Worm (Caenorhabditis elegans) whole organism, young adult: ENCODE data around the gene F47E1.20.

Experiments used
- B0019.2 ChIP-seq: fragments of 200-800 bp; sonication (Bioruptor generic); conservative IDR thresholded peaks from 2 replicates; pipeline ENCODE4 v1.3.6; 2022; ENCODE audit warnings: missing genetic modification reagents, missing genetic modification characterization, missing compliant biosample characterization
- B0035.1 ChIP-seq: sonication (generic microtip); optimal IDR thresholded peaks from 2 replicates; lab custom pipeline; 2016; ENCODE audit warnings: missing genetic modification characterization, mild to moderate bottlenecking, missing compliant biosample characterization, missing genotype, missing genetic modification reagents
- B0261.1 ChIP-seq: sonication (generic microtip); optimal IDR thresholded peaks from 2 replicates; lab custom pipeline; 2016; ENCODE audit warnings: mild to moderate bottlenecking, missing genetic modification characterization, moderate library complexity, missing compliant biosample characterization
- C17E4.6 ChIP-seq: fragments of 200-800 bp; sonication (Bioruptor generic); IDR thresholded peaks from 2 replicates; pipeline ENCODE4 v1.3.6; 2022; ENCODE audit warnings: missing genetic modification reagents, missing genetic modification characterization, missing compliant biosample characterization
- D2030.7 ChIP-seq: fragments of 200-800 bp; sonication (Bioruptor generic); IDR thresholded peaks from 2 replicates; pipeline ENCODE4 v1.3.6; 2022; ENCODE audit warnings: missing genetic modification reagents, missing genetic modification characterization, missing compliant biosample characterization
- F22D6.2 ChIP-seq: sonication (generic microtip); optimal IDR thresholded peaks from 2 replicates; lab custom pipeline; 2016; ENCODE audit warnings: mild to moderate bottlenecking, missing genetic modification characterization, missing compliant biosample characterization
- F23B12.7 ChIP-seq: sonication (generic microtip); optimal IDR thresholded peaks from 2 replicates; lab custom pipeline; 2017; ENCODE audit warnings: missing genetic modification characterization, mild to moderate bottlenecking, missing compliant biosample characterization, antibody characterized with exemption, moderate library complexity; ENCODE audit not compliant: insufficient read depth
- F39B2.1 ChIP-seq: fragments of 200-800 bp; sonication (Bioruptor generic); IDR thresholded peaks from 2 replicates; pipeline ENCODE4 v1.3.6; 2022; ENCODE audit warnings: missing genetic modification reagents, missing genetic modification characterization, missing compliant biosample characterization
- F57A8.1 ChIP-seq: fragments of 200-800 bp; sonication (Bioruptor generic); optimal IDR thresholded peaks from 2 replicates; lab custom pipeline; 2018; ENCODE audit warnings: mild to moderate bottlenecking, missing genetic modification characterization, moderate library complexity, missing compliant biosample characterization
- K11D2.4 ChIP-seq: fragments of 200-800 bp; sonication (Bioruptor generic); IDR thresholded peaks from 2 replicates; pipeline ENCODE4 v1.3.6; 2022; ENCODE audit warnings: missing genetic modification reagents, missing genetic modification characterization, missing compliant biosample characterization
- Y53F4B.3 ChIP-seq: fragments of 200-800 bp; sonication (Bioruptor generic); IDR thresholded peaks from 2 replicates; pipeline ENCODE4 v1.3.6; 2022; ENCODE audit warnings: missing genetic modification reagents, missing genetic modification characterization, missing compliant biosample characterization
- Y56A3A.18 ChIP-seq: fragments of 200-800 bp; sonication (Bioruptor generic); IDR thresholded peaks from 2 replicates; pipeline ENCODE4 v1.3.6; 2022; ENCODE audit warnings: missing genetic modification reagents, missing genetic modification characterization, missing compliant biosample characterization
- Y67H2A.10 ChIP-seq: fragments of 200-800 bp; sonication (Bioruptor generic); conservative IDR thresholded peaks from 2 replicates; pipeline ENCODE4 v1.3.6; 2022; ENCODE audit warnings: missing genetic modification reagents, missing genetic modification characterization, missing compliant biosample characterization
- Y79H2A.3 ChIP-seq: fragments of 200-800 bp; sonication (Bioruptor generic); conservative IDR thresholded peaks from 2 replicates; pipeline ENCODE4 v1.3.6; 2022; ENCODE audit warnings: missing genetic modification reagents, missing genetic modification characterization, missing compliant biosample characterization
- Y95B8A.8 ChIP-seq: fragments of 200-800 bp; sonication (Bioruptor generic); IDR thresholded peaks from 2 replicates; pipeline ENCODE4 v1.3.6; 2022; ENCODE audit warnings: missing genetic modification reagents, missing genetic modification characterization, missing compliant biosample characterization
- athp-1 ChIP-seq: sonication (generic microtip); optimal IDR thresholded peaks from 2 replicates; lab custom pipeline; 2017; ENCODE audit warnings: mild to moderate bottlenecking, missing genetic modification characterization, missing compliant biosample characterization
- bed-1 ChIP-seq: fragments of 200-800 bp; sonication (Bioruptor generic); IDR thresholded peaks from 2 replicates; pipeline ENCODE4 v1.3.6; 2022; ENCODE audit warnings: missing genetic modification reagents, missing genetic modification characterization, missing compliant biosample characterization
- ceh-40 ChIP-seq: fragments of 200-800 bp; sonication (Bioruptor generic); IDR thresholded peaks from 2 replicates; pipeline ENCODE4 v1.3.6; 2022; ENCODE audit warnings: missing genetic modification characterization, missing compliant biosample characterization
- die-1 ChIP-seq: sonication (generic microtip); optimal IDR thresholded peaks from 2 replicates; lab custom pipeline; 2016; ENCODE audit warnings: missing genotype, mild to moderate bottlenecking, missing genetic modification characterization, missing compliant biosample characterization
- dpff-1 ChIP-seq: sonication (generic microtip); optimal IDR thresholded peaks from 2 replicates; lab custom pipeline; 2017; ENCODE audit warnings: mild to moderate bottlenecking, missing genetic modification characterization, missing compliant biosample characterization
- efl-1 ChIP-seq: fragments of 150-350 bp; optimal IDR thresholded peaks from 2 replicates; lab custom pipeline; 2014; ENCODE audit warnings: missing biosample characterization, missing genetic modification reagents, missing genetic modification characterization
- egl-18 ChIP-seq: fragments of 200-800 bp; sonication (Bioruptor generic); IDR thresholded peaks from 2 replicates; pipeline ENCODE4 v1.3.6; 2022; ENCODE audit warnings: missing genetic modification reagents, missing genetic modification characterization, missing compliant biosample characterization
- egl-44 ChIP-seq: fragments of 200-800 bp; sonication (Bioruptor generic); IDR thresholded peaks from 2 replicates; pipeline ENCODE4 v1.3.6; 2022; ENCODE audit warnings: missing genetic modification reagents, missing genetic modification characterization, missing compliant biosample characterization
- egrh-3 ChIP-seq: fragments of 200-800 bp; sonication (Bioruptor generic); IDR thresholded peaks from 2 replicates; pipeline ENCODE4 v1.3.6; 2022; ENCODE audit warnings: missing genetic modification reagents, missing genetic modification characterization, missing compliant biosample characterization
- him-1 ChIP-seq: sonication (generic microtip); optimal IDR thresholded peaks from 2 replicates; lab custom pipeline; 2016; ENCODE audit warnings: missing genotype, missing genetic modification reagents, missing genetic modification characterization, missing compliant biosample characterization
- hlh-12 ChIP-seq: sonication (generic microtip); optimal IDR thresholded peaks from 2 replicates; lab custom pipeline; 2016; ENCODE audit warnings: missing genetic modification characterization, missing compliant biosample characterization
- madf-10 ChIP-seq: sonication (generic microtip); optimal IDR thresholded peaks from 2 replicates; lab custom pipeline; 2016; ENCODE audit warnings: mild to moderate bottlenecking, missing genetic modification characterization, missing compliant biosample characterization
- madf-3 ChIP-seq: fragments of 200-800 bp; sonication (Bioruptor generic); IDR thresholded peaks from 2 replicates; pipeline ENCODE4 v1.3.6; 2022; ENCODE audit warnings: missing genetic modification reagents, missing genetic modification characterization, missing compliant biosample characterization
- madf-8 ChIP-seq: fragments of 200-800 bp; sonication (Bioruptor generic); conservative IDR thresholded peaks from 2 replicates; pipeline ENCODE4 v1.3.6; 2022; ENCODE audit warnings: missing genetic modification reagents, missing genetic modification characterization, missing compliant biosample characterization
- mes-4 ChIP-seq: sonication (generic microtip); optimal IDR thresholded peaks from 2 replicates; lab custom pipeline; 2016; ENCODE audit warnings: missing genotype, missing genetic modification characterization, missing compliant biosample characterization
- mxl-1 ChIP-seq: sonication (generic microtip); optimal IDR thresholded peaks from 2 replicates; lab custom pipeline; 2016; ENCODE audit warnings: missing genetic modification characterization, missing compliant biosample characterization
- nfyb-1 ChIP-seq: fragments of 200-800 bp; sonication (Bioruptor generic); IDR thresholded peaks from 2 replicates; pipeline ENCODE4 v1.3.6; 2022; ENCODE audit warnings: missing genetic modification reagents, missing genetic modification characterization, missing compliant biosample characterization
- nhr-120 ChIP-seq: fragments of 200-800 bp; sonication (Bioruptor generic); IDR thresholded peaks from 2 replicates; pipeline ENCODE4 v1.3.6; 2022; ENCODE audit warnings: missing genetic modification characterization, missing compliant biosample characterization
- nhr-179 ChIP-seq: sonication (generic microtip); optimal IDR thresholded peaks from 2 replicates; lab custom pipeline; 2016; ENCODE audit warnings: mild to moderate bottlenecking, missing genetic modification characterization, missing compliant biosample characterization
- nhr-80 ChIP-seq: sonication (generic microtip); optimal IDR thresholded peaks from 2 replicates; lab custom pipeline; 2016; ENCODE audit warnings: missing genetic modification characterization, missing compliant biosample characterization
- rcor-1 ChIP-seq: fragments of 200-800 bp; sonication (Bioruptor generic); IDR thresholded peaks from 2 replicates; pipeline ENCODE4 v1.3.6; 2022; ENCODE audit warnings: missing genetic modification reagents, missing genetic modification characterization, missing compliant biosample characterization
- rec-8 ChIP-seq, 2 experiments: sonication (generic microtip); optimal IDR thresholded peaks; 2 replicates each; lab custom pipeline; 2016; ENCODE audit warnings: mild to moderate bottlenecking in 2 of 2, missing genetic modification characterization in 2 of 2, missing genetic modification reagents in 2 of 2, missing genotype in 2 of 2, missing biosample characterization in 1 of 2, missing compliant biosample characterization in 1 of 2, moderate library complexity in 1 of 2
- sdz-38 ChIP-seq: sonication (generic microtip); optimal IDR thresholded peaks from 2 replicates; lab custom pipeline; 2016; ENCODE audit warnings: missing genotype, missing genetic modification characterization, missing compliant biosample characterization
- snpc-1.3 ChIP-seq: sonication (generic microtip); optimal IDR thresholded peaks from 2 replicates; lab custom pipeline; 2017; ENCODE audit warnings: missing genetic modification characterization, mild to moderate bottlenecking, missing compliant biosample characterization, antibody characterized with exemption, moderate library complexity, missing genotype, missing genetic modification reagents; ENCODE audit not compliant: insufficient read depth
- snpc-3.4 ChIP-seq: sonication (generic microtip); optimal IDR thresholded peaks from 2 replicates; lab custom pipeline; 2017; ENCODE audit warnings: missing genetic modification characterization, mild to moderate bottlenecking, missing compliant biosample characterization, antibody characterized with exemption, moderate library complexity, missing genotype, missing genetic modification reagents
- snpc-4 ChIP-seq, 5 experiments: fragments of 150-350 bp in 1 of 5; sonication (generic microtip) in 4 of 5; optimal IDR thresholded peaks; 2 replicates each; lab custom pipeline; 2014 to 2018; ENCODE audit warnings: missing genetic modification characterization in 5 of 5, missing biosample characterization in 3 of 5, antibody characterized with exemption in 2 of 5, mild to moderate bottlenecking in 2 of 5, missing compliant biosample characterization in 2 of 5, missing genotype in 2 of 5, moderate library complexity in 2 of 5, missing genetic modification reagents in 1 of 5
- unc-130 ChIP-seq: sonication (generic microtip); optimal IDR thresholded peaks from 2 replicates; lab custom pipeline; 2016; ENCODE audit warnings: missing genetic modification reagents, missing genetic modification characterization, missing compliant biosample characterization
- zim-3 ChIP-seq: sonication (generic microtip); optimal IDR thresholded peaks from 2 replicates; lab custom pipeline; 2017; ENCODE audit warnings: mild to moderate bottlenecking, missing genetic modification characterization, moderate library complexity, missing compliant biosample characterization
- ztf-18 ChIP-seq: sonication (generic microtip); optimal IDR thresholded peaks from 2 replicates; lab custom pipeline; 2016; ENCODE audit warnings: missing genotype, mild to moderate bottlenecking, missing genetic modification characterization, missing compliant biosample characterization
- ztf-25 ChIP-seq: fragments of 200-800 bp; sonication (Bioruptor generic); IDR thresholded peaks from 2 replicates; pipeline ENCODE4 v1.3.6; 2022; ENCODE audit warnings: missing genetic modification reagents, missing genetic modification characterization, missing compliant biosample characterization
- ztf-26 ChIP-seq: sonication (generic microtip); optimal IDR thresholded peaks from 2 replicates; lab custom pipeline; 2017; ENCODE audit warnings: missing genetic modification characterization, missing compliant biosample characterization
- ztf-6 ChIP-seq: fragments of 200-800 bp; sonication (Bioruptor generic); IDR thresholded peaks from 2 replicates; pipeline ENCODE4 v1.3.6; 2022; ENCODE audit warnings: missing genetic modification reagents, missing genetic modification characterization, missing compliant biosample characterization

Gene F47E1.20

DNA sequence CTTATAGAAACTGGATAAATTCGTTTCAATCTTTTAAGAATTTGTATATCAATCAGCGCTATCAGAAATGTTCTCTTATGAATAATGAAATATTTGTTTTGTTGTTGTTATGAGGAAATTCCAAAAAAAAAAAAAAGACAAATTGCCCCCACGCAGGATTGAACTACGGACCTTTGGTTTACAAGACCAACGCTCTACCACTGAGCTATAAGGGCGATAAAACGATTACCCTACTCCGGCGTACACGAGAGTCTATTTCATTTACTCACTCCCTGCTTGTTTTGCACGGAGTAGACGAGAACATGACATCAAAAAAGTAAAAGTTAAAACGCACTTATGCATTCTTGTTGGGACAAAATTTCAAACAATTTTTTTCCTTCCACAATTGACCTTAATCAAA is 24.5 kb upstream of the F47E1.20 start (continued):
- TF ChIP-seq bed-1 (GFP tag; lab: Robert Waterston, UW) (peak; percentile 80; the same call in 1 of the 2 replicates), K11D2.4 (peak; percentile 64; the same call in 1 of the 2 replicates), mes-4 (tag; lab: Kevin White, UChicago) (peak; percentile 79), B0019.2 (GFP tag; lab: Robert Waterston, UW) (peak; percentile 38; the same call in 1 of the 2 replicates), egrh-3 (GFP tag; lab: Robert Waterston, UW) (no peak; the same call in 1 of the 2 replicates), hlh-12 (peak; percentile 70), B0035.1 (tag; lab: Kevin White, UChicago) (peak; percentile 77), dpff-1 (tag; lab: Kevin White, UChicago) (no peak), F57A8.1 (GFP tag; lab: Kevin White, UChicago) (peak; percentile 45), Y56A3A.18 (GFP tag; lab: Robert Waterston, UW) (peak; percentile 93), Y53F4B.3 (no peak), ceh-40 (GFP tag; lab: Robert Waterston, UW) (0 out of 2 replicates have a peak, but pooled peaks have one; percentile 71), snpc-3.4 (tag; lab: Kevin White, UChicago) (peak; percentile 32), rec-8 (tag; optimal IDR thresholded peaks at IDR 0.05; lab: Kevin White, UChicago) (peak; percentile 84 to 94), snpc-4 (GFP tag; optimal IDR thresholded peaks at IDR 0.05; lab: Kevin White, UChicago) (peak; percentile 74), snpc-4 (tag; optimal IDR thresholded peaks at IDR 0.05; lab: Kevin White, UChicago) (peak in 1 of 4 experiments; percentile 30), B0261.1 (tag; lab: Kevin White, UChicago) (peak; percentile 90), ztf-26 (tag; lab: Kevin White, UChicago) (peak; percentile 27), madf-10 (peak; percentile 64), mxl-1 (tag; lab: Kevin White, UChicago) (peak; percentile 76), Y95B8A.8 (GFP tag; lab: Robert Waterston, UW) (0 out of 2 replicates have a peak, but pooled peaks have one; percentile 20), F39B2.1 (GFP tag; lab: Robert Waterston, UW) (no peak), athp-1 (tag; lab: Kevin White, UChicago) (peak; percentile 39), snpc-1.3 (tag; lab: Kevin White, UChicago) (peak; percentile 68), die-1 (peak; percentile 97), unc-130 (GFP tag; lab: Kevin White, UChicago) (peak; percentile 18), C17E4.6 (GFP tag; lab: Robert Waterston, UW) (0 out of 2 replicates have a peak, but pooled peaks have one; percentile 16), nhr-80 (tag; lab: Kevin White, UChicago) (peak; percentile 37), egl-18 (GFP tag; lab: Robert Waterston, UW) (0 out of 2 replicates have a peak, but pooled peaks have one; percentile 68), him-1 (tag; lab: Kevin White, UChicago) (peak; percentile 95), nhr-179 (tag; lab: Kevin White, UChicago) (peak; percentile 60), ztf-25 (GFP tag; lab: Robert Waterston, UW) (peak; percentile 89), D2030.7 (GFP tag; lab: Robert Waterston, UW) (peak; percentile 74), rcor-1 (GFP tag; lab: Robert Waterston, UW) (peak; percentile 79), ztf-6 (GFP tag; lab: Robert Waterston, UW) (0 out of 2 replicates have a peak, but pooled peaks have one; percentile 29), nfyb-1 (GFP tag; lab: Robert Waterston, UW) (peak; percentile 90), efl-1 (GFP tag; lab: Kevin White, UChicago) (peak; percentile 11), nhr-120 (no peak), ztf-18 (tag; lab: Kevin White, UChicago) (peak; percentile 78), zim-3 (tag; lab: Kevin White, UChicago) (peak; percentile 64), egl-44 (no peak; the same call in 1 of the 2 replicates), madf-3 (0 out of 2 replicates have a peak, but pooled peaks have one; percentile 48), sdz-38 (tag; lab: Kevin White, UChicago) (peak; percentile 19), F23B12.7 (tag; lab: Kevin White, UChicago) (peak; percentile 59), Y67H2A.10 (GFP tag; lab: Robert Waterston, UW) (no peak), madf-8 (GFP tag; lab: Robert Waterston, UW) (0 out of 2 replicates have a peak, but pooled peaks have one; percentile 16), F22D6.2 (peak; percentile 31), Y79H2A.3 (GFP tag; lab: Robert Waterston, UW) (0 out of 2 replicates have a peak, but pooled peaks have one; percentile 8)
